Worm (Caenorhabditis elegans): Measurements from ENCODE around the gene Y39B6A.1.

DNA sequence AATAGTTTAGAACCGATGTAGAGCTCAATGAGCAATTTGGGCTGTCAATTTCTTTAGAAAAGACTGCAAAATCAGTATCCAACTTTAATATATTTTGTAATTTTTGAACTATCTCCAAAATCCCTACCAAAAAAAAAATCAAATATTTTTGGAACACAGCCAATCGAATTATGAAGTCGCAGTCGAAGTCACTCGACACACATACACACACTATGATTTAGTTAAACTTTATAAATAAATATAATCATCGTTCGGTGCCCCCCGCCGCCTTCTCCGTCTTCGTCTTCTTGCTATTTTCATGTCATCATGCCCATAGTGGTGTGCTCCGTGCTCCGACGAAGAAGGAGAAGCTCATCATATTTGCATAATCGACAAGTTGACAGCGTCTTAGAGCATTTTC lies 26.3 kb downstream of the Y39B6A.1 start:
- TF ChIP-seq nhr-237 (tag; optimal IDR thresholded peaks at IDR 0.05) (no peak), R02D3.7 (tag; optimal IDR thresholded peaks at IDR 0.05) (no peak), ztf-11 (tag; optimal IDR thresholded peaks at IDR 0.05) (no peak), ama-1 (optimal IDR thresholded peaks at IDR 0.05) (no peak), elt-1 (tag; optimal IDR thresholded peaks at IDR 0.05) (no peak), elt-3 (tag; optimal IDR thresholded peaks at IDR 0.05) (no peak), fos-1 (tag; optimal IDR thresholded peaks at IDR 0.05) (no peak), unc-62 (GFP tag; optimal IDR thresholded peaks at IDR 0.05) (no peak), lsy-2 (tag; optimal IDR thresholded peaks at IDR 0.05) (no peak), sma-3 (GFP tag; optimal IDR thresholded peaks at IDR 0.05) (no peak), nhr-77 (tag; optimal IDR thresholded peaks at IDR 0.05) (no peak)
